Worm (Caenorhabditis elegans) whole organism, dauer: ENCODE data around the gene Y53C12A.8.

Experiments
- unc-62 ChIP-seq: sonication (generic microtip); optimal IDR thresholded peaks from 2 replicates; lab custom pipeline; 2017; ENCODE audit warnings: missing biosample characterization, missing genetic modification reagents, missing genetic modification characterization

Y53C12A.8 gene

ce11 chrII:9671308-9671707 lies 29.0 kb downstream of the Y53C12A.8 start, which contains the start of gene ZK1320.7:
TSS of gene ZK1320.7 (plus strand) at chrII:9671608.
- TF ChIP-seq unc-62: no peak

- TF ChIP-seq unc-62: no peak
Measured at ce11 chrII:9668959-9669358, 31.3 kb downstream of the Y53C12A.8 start, which contains the start of gene taf-8. TSS of gene taf-8 (plus strand) at chrII:9669318.

ce11 chrII:9667382-9667781 lies 32.9 kb downstream of the Y53C12A.8 start, which contains the start of gene ZK1320.11:
TSS of gene ZK1320.11 (plus strand) at chrII:9667624.
- no peak for TF ChIP-seq unc-62

- no peak for TF ChIP-seq unc-62
Measured at ce11 chrII:9665577-9665976, 34.7 kb downstream of the Y53C12A.8 start, which contains the start of gene ZK1320.5. TSS of gene ZK1320.5 (minus strand) at chrII:9665677.

- no peak for TF ChIP-seq unc-62
Measured at ce11 chrII:9662797-9663196, 37.5 kb downstream of the Y53C12A.8 start, which contains the start of gene cyp-13A10. TSS of gene cyp-13A10 (minus strand) at chrII:9662884.

ce11 chrII:9662160-9662559 lies 38.1 kb downstream of the Y53C12A.8 start:
- TF ChIP-seq unc-62: no peak

- TF ChIP-seq unc-62: no peak
Measured at ce11 chrII:9660379-9660778, 39.9 kb downstream of the Y53C12A.8 start, which contains the start of gene ZK1320.3. TSS of gene ZK1320.3 (minus strand) at chrII:9660419.

- no peak for TF ChIP-seq unc-62
Measured at ce11 chrII:9658915-9659314, 41.3 kb downstream of the Y53C12A.8 start, which contains the start of gene ZK1320.2. TSS of gene ZK1320.2 (minus strand) at chrII:9659002.

ce11 chrII:9656210-9656755 lies 44.0 kb downstream of the Y53C12A.8 start, which contains the start of gene gstk-1:
TSS of gene gstk-1 (plus strand) at chrII:9656705.
- TF ChIP-seq unc-62: no peak

ce11 chrII:9655530-9656139 lies 44.6 kb downstream of the Y53C12A.8 start, which contains the start of gene ZK1307.1:
TSS of gene ZK1307.1 (minus strand) at chrII:9655580.
- no peak for TF ChIP-seq unc-62

ce11 chrII:9653679-9654078 lies 46.6 kb downstream of the Y53C12A.8 start, which contains the start of gene ZK1307.2:
TSS of gene ZK1307.2 (minus strand) at chrII:9653952.
- TF ChIP-seq unc-62: no peak

ce11 chrII:9652919-9653318 lies 47.3 kb downstream of the Y53C12A.8 start, which contains the start of gene ZK1307.3:
TSS of gene ZK1307.3 (minus strand) at chrII:9653019.
- TF ChIP-seq unc-62: no peak

- TF ChIP-seq unc-62: no peak
Measured at ce11 chrII:9651700-9652099, 48.6 kb downstream of the Y53C12A.8 start, which contains the start of gene ZK1307.4. TSS of gene ZK1307.4 (minus strand) at chrII:9651800.

ce11 chrII:9649191-9649590 lies 51.1 kb downstream of the Y53C12A.8 start, which contains the start of gene ZK1307.9:
TSS of gene ZK1307.9 (plus strand) at chrII:9649491.
- no peak for TF ChIP-seq unc-62
